Fruit fly (Drosophila melanogaster) whole organism, embryonic: ENCODE results near the gene CG15296.

Experiments
- Atf-2 ChIP-seq: fragments of 200-800 bp; sonication (Bioruptor generic); optimal IDR thresholded peaks from 2 replicates; lab custom pipeline; 2016; ENCODE audit warnings: missing biosample characterization, missing genetic modification characterization
- Blimp-1 ChIP-seq: fragments of 200-800 bp; sonication (Bioruptor generic); optimal IDR thresholded peaks from 3 replicates; lab custom pipeline; 2018; ENCODE audit warnings: missing biosample characterization, missing genetic modification characterization, mild to moderate bottlenecking, moderate library complexity, missing genetic modification reagents
- CG10366 ChIP-seq: fragments of 200-800 bp; sonication (Bioruptor generic); IDR thresholded peaks from 2 replicates; pipeline ENCODE4 v1.3.6; 2022; ENCODE audit warnings: missing biosample characterization, missing genetic modification characterization
- CG13775 ChIP-seq: fragments of 200-800 bp; sonication (Bioruptor generic); optimal IDR thresholded peaks from 3 replicates; lab custom pipeline; 2017; ENCODE audit warnings: missing biosample characterization, mild to moderate bottlenecking, missing genetic modification characterization
- CG14710 ChIP-seq: fragments of 200-800 bp; sonication (Bioruptor generic); optimal IDR thresholded peaks from 3 replicates; lab custom pipeline; 2019; ENCODE audit warnings: missing biosample characterization, mild to moderate bottlenecking, missing genetic modification characterization, moderate library complexity
- CG15269 ChIP-seq: fragments of 200-800 bp; sonication (Bioruptor generic); optimal IDR thresholded peaks from 2 replicates; lab custom pipeline; 2018; ENCODE audit warnings: missing biosample characterization, mild to moderate bottlenecking, missing genetic modification characterization, moderate library complexity
- CG2120 ChIP-seq: fragments of 200-800 bp; sonication (Bioruptor generic); optimal IDR thresholded peaks from 3 replicates; lab custom pipeline; 2016; ENCODE audit warnings: missing biosample characterization, missing genetic modification characterization
- CG2889 ChIP-seq: fragments of 200-800 bp; sonication (Bioruptor generic); IDR thresholded peaks from 3 replicates; pipeline ENCODE4 v1.3.6; 2022; ENCODE audit warnings: missing biosample characterization, missing genetic modification characterization
- CG31365 ChIP-seq: fragments of 200-800 bp; sonication (Bioruptor generic); optimal IDR thresholded peaks from 2 replicates; lab custom pipeline; 2018; ENCODE audit warnings: missing biosample characterization, mild to moderate bottlenecking, missing genetic modification characterization
- CG32532 ChIP-seq: fragments of 200-800 bp; sonication (Bioruptor generic); IDR thresholded peaks from 2 replicates; pipeline ENCODE4 v1.3.6; 2022; ENCODE audit warnings: missing biosample characterization, missing genetic modification characterization
- CG32767 ChIP-seq: fragments of 200-800 bp; sonication (Bioruptor generic); IDR thresholded peaks from 2 replicates; pipeline ENCODE4 v1.3.6; 2022; ENCODE audit warnings: missing biosample characterization, missing genetic modification characterization
- CG3281 ChIP-seq: fragments of 200-800 bp; sonication (Bioruptor generic); optimal IDR thresholded peaks from 3 replicates; lab custom pipeline; 2017; ENCODE audit warnings: missing biosample characterization, mild to moderate bottlenecking, missing genetic modification characterization
- CG34224 ChIP-seq: fragments of 200-800 bp; sonication (Bioruptor generic); IDR thresholded peaks from 3 replicates; pipeline ENCODE4 v1.3.6; 2022; ENCODE audit warnings: missing biosample characterization, missing genetic modification characterization; ENCODE audit not compliant: partially characterized antibody
- CG34422 ChIP-seq: fragments of 200-800 bp; sonication (Bioruptor generic); IDR thresholded peaks from 3 replicates; pipeline ENCODE4 v1.3.6; 2022; ENCODE audit warnings: missing biosample characterization, missing genetic modification characterization
- CG43689 ChIP-seq: fragments of 200-800 bp; sonication (Bioruptor generic); IDR thresholded peaks from 2 replicates; pipeline ENCODE4 v1.3.6; 2022; ENCODE audit warnings: missing biosample characterization, missing genetic modification characterization
- CG4424 ChIP-seq: fragments of 200-800 bp; sonication (Bioruptor generic); optimal IDR thresholded peaks from 3 replicates; lab custom pipeline; 2016; ENCODE audit warnings: missing biosample characterization, missing genetic modification characterization
- CG4820 ChIP-seq: fragments of 200-800 bp; sonication (Bioruptor generic); optimal IDR thresholded peaks from 3 replicates; lab custom pipeline; 2016; ENCODE audit warnings: missing biosample characterization, missing genetic modification characterization
- CG5180 ChIP-seq: fragments of 200-800 bp; sonication (Bioruptor generic); optimal IDR thresholded peaks from 3 replicates; lab custom pipeline; 2017; ENCODE audit warnings: missing biosample characterization, missing genetic modification characterization, mild to moderate bottlenecking, moderate library complexity, missing genetic modification reagents
- CG6689 ChIP-seq: fragments of 200-800 bp; sonication (Bioruptor generic); IDR thresholded peaks from 2 replicates; pipeline ENCODE4 v1.3.6; 2022; ENCODE audit warnings: missing biosample characterization, missing genetic modification characterization
- CG7839 ChIP-seq: fragments of 200-800 bp; sonication (Bioruptor generic); optimal IDR thresholded peaks from 3 replicates; lab custom pipeline; 2018; ENCODE audit warnings: missing biosample characterization, mild to moderate bottlenecking, missing genetic modification characterization, moderate library complexity
- CG8388 ChIP-seq: fragments of 200-800 bp; sonication (Bioruptor generic); optimal IDR thresholded peaks from 2 replicates; lab custom pipeline; 2019; ENCODE audit warnings: missing biosample characterization, mild to moderate bottlenecking, missing genetic modification characterization, moderate library complexity
- CG9215 ChIP-seq: fragments of 200-800 bp; sonication (Bioruptor generic); IDR thresholded peaks from 2 replicates; pipeline ENCODE4 v1.3.6; 2022; ENCODE audit warnings: missing biosample characterization, missing genetic modification characterization
- CG9727 ChIP-seq: fragments of 200-800 bp; sonication (Bioruptor generic); optimal IDR thresholded peaks from 3 replicates; lab custom pipeline; 2017; ENCODE audit warnings: missing biosample characterization, mild to moderate bottlenecking, missing genetic modification characterization
- CTCF ChIP-seq: fragments of 200-800 bp; sonication (Bioruptor generic); optimal IDR thresholded peaks from 2 replicates; lab custom pipeline; 2017; ENCODE audit warnings: missing biosample characterization, mild to moderate bottlenecking, missing genetic modification characterization, moderate library complexity
- Fer1 ChIP-seq: fragments of 200-800 bp; sonication (Bioruptor generic); optimal IDR thresholded peaks from 2 replicates; lab custom pipeline; 2017; ENCODE audit warnings: missing biosample characterization, mild to moderate bottlenecking, missing genetic modification characterization
- H2.0 ChIP-seq: fragments of 200-800 bp; sonication (Bioruptor generic); IDR thresholded peaks from 2 replicates; pipeline ENCODE4 v1.3.6; 2022; ENCODE audit warnings: missing biosample characterization, missing genetic modification characterization
- HmgZ ChIP-seq: fragments of 200-800 bp; sonication (Bioruptor generic); optimal IDR thresholded peaks from 2 replicates; lab custom pipeline; 2018; ENCODE audit warnings: missing biosample characterization, mild to moderate bottlenecking, missing genetic modification characterization
- MESR4 ChIP-seq: fragments of 200-800 bp; sonication (Bioruptor generic); optimal IDR thresholded peaks from 2 replicates; lab custom pipeline; 2018; ENCODE audit warnings: missing biosample characterization, mild to moderate bottlenecking, missing genetic modification characterization, moderate library complexity
- NFAT ChIP-seq: fragments of 200-800 bp; sonication (Bioruptor generic); IDR thresholded peaks from 2 replicates; pipeline ENCODE4 v1.3.6; 2022; ENCODE audit warnings: missing biosample characterization, missing genetic modification characterization
- Sin3A ChIP-seq: fragments of >200 bp; optimal IDR thresholded peaks from 2 replicates; lab custom pipeline; 2018
- Sox100B ChIP-seq: fragments of 200-800 bp; sonication (Bioruptor generic); optimal IDR thresholded peaks from 3 replicates; lab custom pipeline; 2018; ENCODE audit warnings: missing biosample characterization, mild to moderate bottlenecking, missing genetic modification characterization
- az2 ChIP-seq: fragments of 200-800 bp; sonication (Bioruptor generic); optimal IDR thresholded peaks from 3 replicates; lab custom pipeline; 2016; ENCODE audit warnings: missing biosample characterization, missing genetic modification characterization
- caup ChIP-seq: fragments of 200-800 bp; sonication (Bioruptor generic); optimal IDR thresholded peaks from 3 replicates; lab custom pipeline; 2017; ENCODE audit warnings: missing biosample characterization, mild to moderate bottlenecking, missing genetic modification characterization, moderate library complexity; ENCODE audit not compliant: severe bottlenecking
- disco-r ChIP-seq: fragments of 200-800 bp; sonication (Bioruptor generic); optimal IDR thresholded peaks from 2 replicates; lab custom pipeline; 2016; ENCODE audit warnings: missing biosample characterization, missing genetic modification characterization
- esg ChIP-seq: fragments of 200-800 bp; sonication (Bioruptor generic); conservative IDR thresholded peaks from 2 replicates; pipeline ENCODE4 v1.3.6; 2022; ENCODE audit warnings: missing biosample characterization, missing genetic modification characterization
- ind ChIP-seq: fragments of 200-800 bp; sonication (Bioruptor generic); optimal IDR thresholded peaks from 3 replicates; lab custom pipeline; 2016; ENCODE audit warnings: missing biosample characterization, missing genetic modification characterization
- kni ChIP-seq: fragments of 200-800 bp; sonication (Bioruptor generic); optimal IDR thresholded peaks from 3 replicates; lab custom pipeline; 2017; ENCODE audit warnings: mild to moderate bottlenecking, missing biosample characterization, missing genetic modification reagents, missing genetic modification characterization
- lab ChIP-seq: fragments of 200-800 bp; sonication (Bioruptor generic); optimal IDR thresholded peaks from 3 replicates; lab custom pipeline; 2017; ENCODE audit warnings: missing biosample characterization, missing genetic modification characterization, mild to moderate bottlenecking, moderate library complexity, missing genetic modification reagents
- lilli ChIP-seq: fragments of 200-800 bp; sonication (Bioruptor generic); optimal IDR thresholded peaks from 3 replicates; lab custom pipeline; 2016; ENCODE audit warnings: missing biosample characterization, missing genetic modification characterization
- lmd ChIP-seq: fragments of 200-800 bp; sonication (Bioruptor generic); IDR thresholded peaks from 2 replicates; pipeline ENCODE4 v1.3.6; 2022; ENCODE audit warnings: missing biosample characterization, missing genetic modification characterization
- nmo ChIP-seq: fragments of 200-800 bp; sonication (Bioruptor generic); optimal IDR thresholded peaks from 2 replicates; lab custom pipeline; 2018; ENCODE audit warnings: missing biosample characterization, mild to moderate bottlenecking, missing genetic modification characterization, moderate library complexity
- oc ChIP-seq: fragments of 200-800 bp; sonication (Bioruptor generic); optimal IDR thresholded peaks from 2 replicates; lab custom pipeline; 2018; ENCODE audit warnings: missing biosample characterization, mild to moderate bottlenecking, missing genetic modification characterization, moderate library complexity
- pan ChIP-seq, 4 experiments: fragments of >200 bp in 3 of 4; fragments of 200-800 bp in 1 of 4; sonication (Bioruptor generic) in 1 of 4; optimal IDR thresholded peaks in 3 of 4; IDR thresholded peaks in 1 of 4; 2 replicates each; pipeline versions ENCODE4 v1.3.6 to Lab custom; 2017 to 2022; ENCODE audit warnings: missing biosample characterization in 2 of 4, missing genetic modification characterization in 2 of 4, mixed read lengths in 1 of 4
- prd ChIP-seq, 3 experiments: fragments of >200 bp in 2 of 3; fragments of 200-800 bp in 1 of 3; sonication (Bioruptor generic) in 1 of 3; optimal IDR thresholded peaks in 2 of 3; IDR thresholded peaks in 1 of 3; 2 replicates in 2 of 3; 3 replicates in 1 of 3; pipeline versions ENCODE4 v1.3.6 to Lab custom; 2017 to 2022; ENCODE audit warnings: missing biosample characterization in 1 of 3, missing genetic modification characterization in 1 of 3
- pzg ChIP-seq: fragments of 200-800 bp; sonication (Bioruptor generic); optimal IDR thresholded peaks from 3 replicates; lab custom pipeline; 2018; ENCODE audit warnings: missing biosample characterization, mild to moderate bottlenecking, missing genetic modification characterization, moderate library complexity
- sens ChIP-seq: fragments of 200-800 bp; sonication (Bioruptor generic); peaks from one replicate; lab custom pipeline; 2016; ENCODE audit warnings: missing biosample characterization, missing genetic modification characterization
- ssp ChIP-seq: fragments of 200-800 bp; sonication (Bioruptor generic); IDR thresholded peaks from 2 replicates; pipeline ENCODE4 v1.3.6; 2022; ENCODE audit warnings: missing biosample characterization, missing genetic modification characterization
- tgo ChIP-seq: fragments of 200-800 bp; sonication (Bioruptor generic); IDR thresholded peaks from 3 replicates; pipeline ENCODE4 v1.3.6; 2022; ENCODE audit warnings: missing biosample characterization, missing genetic modification characterization
- tin ChIP-seq: fragments of 200-800 bp; sonication (Bioruptor generic); optimal IDR thresholded peaks from 3 replicates; lab custom pipeline; 2016; ENCODE audit warnings: missing biosample characterization, missing genetic modification characterization
- z ChIP-seq: fragments of 200-800 bp; sonication (Bioruptor generic); IDR thresholded peaks from 3 replicates; pipeline ENCODE4 v1.3.6; 2022; ENCODE audit warnings: missing biosample characterization, missing genetic modification characterization

Gene CG15296

dm6 chrX:10561433-10561832 is 5.0 kb downstream of the CG15296 start (continued):
- TF ChIP-seq Sox100B (GFP tag; lab: Kevin White, UChicago) (peak; percentile 54), lilli (peak; percentile 29), Sin3A (lab: Kevin White, UChicago) (no peak), CG8388 (peak; percentile 39), az2 (GFP tag; lab: Kevin White, UChicago) (peak; percentile 12), CG13775 (GFP tag; lab: Kevin White, UChicago) (peak; percentile 10), lab (GFP tag; lab: Kevin White, UChicago) (peak; percentile 65), Fer1 (GFP tag; lab: Kevin White, UChicago) (peak; percentile 47), CG34422 (GFP tag; lab: Robert Waterston, UW) (peak; percentile 54; the same call in 1 of the 3 replicates), NFAT (GFP tag; lab: Robert Waterston, UW) (no peak), H2.0 (GFP tag; lab: Robert Waterston, UW) (0 out of 2 replicates have a peak, but pooled peaks have one; percentile 4), CG4424 (GFP tag; lab: Kevin White, UChicago) (peak; percentile 19), CG32532 (peak; percentile 54; the same call in 1 of the 2 replicates), prd (optimal IDR thresholded peaks at IDR 0.05; lab: Kevin White, UChicago) (no peak), prd (GFP tag; IDR thresholded peaks at IDR 0.05; lab: Robert Waterston, UW) (peak; percentile 57; the same call in 2 of the 3 replicates), nmo (GFP tag; lab: Kevin White, UChicago) (peak; percentile 70), tgo (GFP tag; lab: Robert Waterston, UW) (peak; percentile 56; the same call in 2 of the 3 replicates), Blimp-1 (GFP tag; lab: Kevin White, UChicago) (peak; percentile 51), CG34224 (GFP tag; lab: Robert Waterston, UW) (no peak), disco-r (GFP tag; lab: Kevin White, UChicago) (no peak), caup (GFP tag; lab: Kevin White, UChicago) (peak; percentile 7), CG2120 (GFP tag; lab: Kevin White, UChicago) (peak; percentile 64), pan (optimal IDR thresholded peaks at IDR 0.05; lab: Kevin White, UChicago) (no peak), pan (GFP tag; optimal IDR thresholded peaks at IDR 0.05 in 1 of 2, IDR thresholded peaks at IDR 0.05 in 1 of 2) (peak in 1 of 2 experiments; percentile 64), CG4820 (peak; percentile 4), CG2889 (no peak), CTCF (GFP tag; lab: Kevin White, UChicago) (peak; percentile 42), CG3281 (peak; percentile 54), kni (GFP tag; lab: Kevin White, UChicago) (no peak), CG5180 (GFP tag; lab: Kevin White, UChicago) (peak; percentile 7), CG6689 (GFP tag; lab: Robert Waterston, UW) (peak; percentile 53), ind (GFP tag; lab: Kevin White, UChicago) (peak; percentile 53), pzg (GFP tag; lab: Kevin White, UChicago) (no peak), CG7839 (tag; lab: Kevin White, UChicago) (peak; percentile 80), lmd (GFP tag; lab: Robert Waterston, UW) (peak; percentile 53), CG10366 (GFP tag; lab: Robert Waterston, UW) (peak; percentile 53), CG31365 (tag; lab: Kevin White, UChicago) (no peak), sens (GFP tag; lab: Kevin White, UChicago) (peak; percentile 9), esg (GFP tag; lab: Robert Waterston, UW) (peak; percentile 58), CG15269 (tag; lab: Kevin White, UChicago) (peak; percentile 70), Atf-2 (GFP tag; lab: Kevin White, UChicago) (no peak), oc (tag; lab: Kevin White, UChicago) (peak; percentile 20), ssp (GFP tag; lab: Robert Waterston, UW) (no peak), CG9215 (peak; percentile 43), CG9727 (GFP tag; lab: Kevin White, UChicago) (peak; percentile 46), HmgZ (tag; lab: Kevin White, UChicago) (peak; percentile 10), CG14710 (tag; lab: Kevin White, UChicago) (peak; percentile 23), MESR4 (GFP tag; lab: Kevin White, UChicago) (no peak), z (GFP tag; lab: Robert Waterston, UW) (no peak), CG43689 (GFP tag; lab: Robert Waterston, UW) (no peak), CG32767 (GFP tag; lab: Robert Waterston, UW) (peak; percentile 33; the same call in 1 of the 2 replicates), tin (GFP tag; lab: Kevin White, UChicago) (peak; percentile 16)
